Worm (Caenorhabditis elegans): Measurements from ENCODE around the gene copb-2.

DNA sequence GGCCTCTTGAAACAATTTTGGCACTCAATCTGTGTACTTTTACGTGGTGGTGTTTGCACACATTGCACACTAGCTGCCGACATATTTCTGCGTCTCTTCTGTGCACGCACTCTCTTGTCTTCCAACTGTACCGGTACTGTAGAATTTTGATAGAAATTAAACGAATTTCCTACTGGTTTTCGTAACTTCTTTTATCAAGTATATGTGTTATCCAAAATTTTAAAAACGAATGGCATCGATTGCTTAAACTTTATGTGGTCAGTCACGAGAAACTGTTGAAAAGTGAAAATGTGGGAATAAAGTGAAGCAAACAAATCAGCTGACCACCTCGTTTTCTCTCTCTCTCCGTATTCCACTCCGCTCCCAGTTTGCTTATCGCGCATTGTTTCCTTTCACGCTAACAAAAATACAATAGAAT is 53.8 kb downstream of the copb-2 start:
- TF ChIP-seq dmd-4 (tag; optimal IDR thresholded peaks at IDR 0.05; ENCODE audit: borderline replicate concordance) (no peak), C08G9.2 (tag; optimal IDR thresholded peaks at IDR 0.05) (no peak), che-1 (tag; optimal IDR thresholded peaks at IDR 0.05) (no peak), fkh-10 (GFP tag; optimal IDR thresholded peaks at IDR 0.05) (no peak), pros-1 (tag; optimal IDR thresholded peaks at IDR 0.05) (no peak), ets-4 (tag; optimal IDR thresholded peaks at IDR 0.05) (no peak), tbx-2 (tag; optimal IDR thresholded peaks at IDR 0.05) (no peak), pha-4 (tag; optimal IDR thresholded peaks at IDR 0.05) (no peak), nfya-1 (tag; optimal IDR thresholded peaks at IDR 0.05) (no peak), pqm-1 (tag; optimal IDR thresholded peaks at IDR 0.05) (no peak), Y22D7AL.16 (tag; optimal IDR thresholded peaks at IDR 0.05) (no peak), unc-3 (GFP tag; conservative IDR thresholded peaks at IDR 0.05) (no peak), unc-3 (tag; optimal IDR thresholded peaks at IDR 0.05) (no peak)

Data from whole organism, late embryonic.